Fruit fly (Drosophila melanogaster) whole organism, pupa: ENCODE measurements around the gene Dap160.

Experiments
- CG10348 ChIP-seq: fragments of 200-800 bp; sonication (Bioruptor generic); IDR thresholded peaks from 2 replicates; pipeline ENCODE4 v1.3.6; 2022; ENCODE audit warnings: missing biosample characterization, missing genetic modification characterization
- CG12605 ChIP-seq: fragments of 200-800 bp; sonication (Bioruptor generic); IDR thresholded peaks from 2 replicates; pipeline ENCODE4 v1.3.6; 2022; ENCODE audit warnings: missing biosample characterization, missing genetic modification characterization
- CG13204 ChIP-seq: fragments of 200-800 bp; sonication (Bioruptor generic); optimal IDR thresholded peaks from 2 replicates; lab custom pipeline; 2018; ENCODE audit warnings: missing biosample characterization, mild to moderate bottlenecking, missing genetic modification characterization, moderate library complexity
- CG14655 ChIP-seq: fragments of 200-800 bp; sonication (Bioruptor generic); optimal IDR thresholded peaks from 3 replicates; lab custom pipeline; 2017; ENCODE audit warnings: mild to moderate bottlenecking, missing biosample characterization, missing genetic modification reagents, missing genetic modification characterization
- CG15710 ChIP-seq: fragments of 200-800 bp; sonication (Bioruptor generic); optimal IDR thresholded peaks from 2 replicates; lab custom pipeline; 2018; ENCODE audit warnings: missing biosample characterization, mild to moderate bottlenecking, missing genetic modification characterization, moderate library complexity
- CG17806 ChIP-seq: fragments of 200-800 bp; sonication (Bioruptor generic); optimal IDR thresholded peaks from 2 replicates; lab custom pipeline; 2018; ENCODE audit warnings: missing biosample characterization, mild to moderate bottlenecking, missing genetic modification characterization, moderate library complexity
- CG32121 ChIP-seq: fragments of 200-800 bp; sonication (Bioruptor generic); IDR thresholded peaks from 2 replicates; pipeline ENCODE4 v1.3.6; 2022; ENCODE audit warnings: missing biosample characterization, missing genetic modification characterization
- CG34367 ChIP-seq: fragments of 200-800 bp; sonication (Bioruptor generic); optimal IDR thresholded peaks from 2 replicates; lab custom pipeline; 2018; ENCODE audit warnings: missing biosample characterization, mild to moderate bottlenecking, missing genetic modification characterization
- CG4496 ChIP-seq: fragments of 200-800 bp; sonication (Bioruptor generic); IDR thresholded peaks from 3 replicates; pipeline ENCODE4 v1.3.6; 2022; ENCODE audit warnings: missing biosample characterization, missing genetic modification characterization
- CG8159 ChIP-seq: fragments of 200-800 bp; sonication (Bioruptor generic); optimal IDR thresholded peaks from 3 replicates; lab custom pipeline; 2018; ENCODE audit warnings: missing biosample characterization, mild to moderate bottlenecking, missing genetic modification characterization, moderate library complexity
- CG8301 ChIP-seq: fragments of 200-800 bp; sonication (Bioruptor generic); optimal IDR thresholded peaks from 2 replicates; lab custom pipeline; 2018; ENCODE audit warnings: missing biosample characterization, mild to moderate bottlenecking, missing genetic modification characterization
- CG9948 ChIP-seq: fragments of 200-800 bp; sonication (Bioruptor generic); optimal IDR thresholded peaks from 2 replicates; lab custom pipeline; 2018; ENCODE audit warnings: missing biosample characterization, mild to moderate bottlenecking, missing genetic modification characterization, moderate library complexity
- D1 ChIP-seq: fragments of 200-800 bp; sonication (Bioruptor generic); optimal IDR thresholded peaks from 2 replicates; lab custom pipeline; 2018; ENCODE audit warnings: missing biosample characterization, mild to moderate bottlenecking, missing genetic modification characterization, moderate library complexity
- EcR ChIP-seq: fragments of 200-800 bp; sonication (Bioruptor generic); optimal IDR thresholded peaks from 3 replicates; lab custom pipeline; 2019; ENCODE audit warnings: missing biosample characterization, missing genetic modification characterization, mild to moderate bottlenecking, moderate library complexity, missing genetic modification reagents
- Ets98B ChIP-seq: fragments of 200-800 bp; sonication (Bioruptor generic); IDR thresholded peaks from 2 replicates; pipeline ENCODE4 v1.3.6; 2022; ENCODE audit warnings: missing biosample characterization, missing genetic modification characterization
- Pif1A ChIP-seq: fragments of 200-800 bp; sonication (Bioruptor generic); optimal IDR thresholded peaks from 3 replicates; lab custom pipeline; 2016; ENCODE audit warnings: missing biosample characterization, missing genetic modification characterization
- Pif1B ChIP-seq: fragments of 200-800 bp; sonication (Bioruptor generic); optimal IDR thresholded peaks from 3 replicates; lab custom pipeline; 2016; ENCODE audit warnings: missing biosample characterization, missing genetic modification characterization
- Snoo ChIP-seq: fragments of 200-800 bp; sonication (Bioruptor generic); optimal IDR thresholded peaks from 3 replicates; lab custom pipeline; 2017; ENCODE audit warnings: missing biosample characterization, mild to moderate bottlenecking, missing genetic modification characterization, inconsistent platforms
- fd96Ca ChIP-seq: fragments of 200-800 bp; sonication (Bioruptor generic); IDR thresholded peaks from 3 replicates; pipeline ENCODE4 v1.3.6; 2022; ENCODE audit warnings: missing biosample characterization, missing genetic modification characterization
- gl ChIP-seq: fragments of 200-800 bp; sonication (Bioruptor generic); optimal IDR thresholded peaks from 2 replicates; lab custom pipeline; 2018; ENCODE audit warnings: missing biosample characterization, mild to moderate bottlenecking, missing genetic modification characterization
- rn ChIP-seq: fragments of 200-800 bp; sonication (Bioruptor generic); IDR thresholded peaks from 2 replicates; pipeline ENCODE4 v1.3.6; 2022; ENCODE audit warnings: missing biosample characterization, missing genetic modification characterization

Gene Dap160

DNA sequence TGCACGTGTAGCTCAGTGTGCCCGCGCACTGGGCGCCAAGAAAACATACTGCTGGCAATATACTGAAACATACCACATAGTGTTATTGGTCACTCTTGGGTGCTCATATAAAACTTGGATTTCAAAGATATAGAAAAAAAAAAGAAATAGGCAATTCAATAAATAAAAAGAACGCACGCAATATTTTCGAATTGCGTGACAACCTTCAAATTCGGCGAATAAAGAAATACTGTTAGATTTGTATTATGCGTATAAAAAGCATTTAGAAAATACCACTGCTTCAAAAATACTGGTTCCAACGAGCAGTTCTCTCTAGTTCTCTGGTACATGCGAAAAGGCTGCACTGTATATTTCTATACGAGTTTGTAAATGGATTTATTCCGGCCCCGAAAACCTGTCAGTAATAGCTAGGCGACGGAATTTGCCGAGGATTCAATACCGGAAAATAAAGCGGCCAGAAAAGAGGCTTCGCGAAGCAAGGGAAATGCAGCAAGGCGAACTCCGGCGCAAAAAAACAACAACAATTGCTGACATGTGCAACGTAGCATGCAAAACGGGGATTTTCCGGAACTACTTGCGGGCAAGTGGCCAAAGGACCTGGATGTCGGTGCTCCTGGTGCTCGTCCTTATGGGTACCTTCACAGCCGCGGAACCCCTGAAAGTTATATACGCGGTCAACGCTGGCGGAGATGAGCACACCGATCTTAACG is 39.6 kb downstream of the Dap160 start, which contains the start of gene CG9257:
CG9257 (plus strand) TSS at position 345 of the 710 bp plus-strand sequence.
- no peak for TF ChIP-seq rn (GFP tag; lab: Robert Waterston, UW)
- TF ChIP-seq CG15710 (tag; lab: Kevin White, UChicago), result peak; percentile 3

dm6 chr2L:21097850-21098249 is 44.3 kb downstream of the Dap160 start:
- no peak for TF ChIP-seq CG4496 (GFP tag; lab: Robert Waterston, UW)
- no peak for TF ChIP-seq CG9948
- no peak for TF ChIP-seq Pif1B (GFP tag; lab: Kevin White, UChicago)
- TF ChIP-seq gl, result no peak
- TF ChIP-seq CG34367, result no peak
- TF ChIP-seq CG8159 (tag; lab: Kevin White, UChicago), result no peak

dm6 chr2L:21096448-21096994 is 45.6 kb downstream of the Dap160 start, which contains the start of gene CG34136:
Gene CG34136 (plus strand): TSS chr2L:21096922.
- TF ChIP-seq Pif1B (GFP tag; lab: Kevin White, UChicago) (peak; percentile 76), CG15710 (tag; lab: Kevin White, UChicago) (peak; percentile 29), CG32121 (GFP tag; lab: Robert Waterston, UW) (peak; percentile 78), fd96Ca (peak; percentile 81), EcR (GFP tag; lab: Kevin White, UChicago) (peak; percentile 9), CG8159 (tag; lab: Kevin White, UChicago) (peak; percentile 51), D1 (tag; lab: Kevin White, UChicago) (peak; percentile 40), Snoo (tag; lab: Kevin White, UChicago) (peak; percentile 33), rn (GFP tag; lab: Robert Waterston, UW) (peak; percentile 24; the same call in 1 of the 2 replicates), Pif1A (GFP tag; lab: Kevin White, UChicago) (peak; percentile 84), CG17806 (peak; percentile 51), Ets98B (peak; percentile 89), CG14655 (GFP tag; lab: Kevin White, UChicago) (peak; percentile 46), CG10348 (GFP tag; lab: Robert Waterston, UW) (no peak), gl (peak; percentile 78), CG13204 (GFP tag; lab: Kevin White, UChicago) (peak; percentile 66), CG4496 (GFP tag; lab: Robert Waterston, UW) (peak; percentile 94), CG12605 (GFP tag; lab: Robert Waterston, UW) (peak; percentile 90), CG8301 (tag; lab: Kevin White, UChicago) (peak; percentile 51), CG9948 (peak; percentile 27), CG34367 (peak; percentile 47)

- TF ChIP-seq CG9948, result no peak
- TF ChIP-seq Pif1B (GFP tag; lab: Kevin White, UChicago), result no peak
- TF ChIP-seq CG15710 (tag; lab: Kevin White, UChicago), result no peak
- TF ChIP-seq CG12605 (GFP tag; lab: Robert Waterston, UW), result no peak
- no peak for TF ChIP-seq CG8159 (tag; lab: Kevin White, UChicago)
- TF ChIP-seq EcR (GFP tag; lab: Kevin White, UChicago), result no peak
- TF ChIP-seq fd96Ca, result no peak
- TF ChIP-seq CG4496 (GFP tag; lab: Robert Waterston, UW), result no peak
- no peak for TF ChIP-seq D1 (tag; lab: Kevin White, UChicago)
- TF ChIP-seq rn (GFP tag; lab: Robert Waterston, UW), result no peak
- TF ChIP-seq CG17806, result no peak
- TF ChIP-seq Snoo (tag; lab: Kevin White, UChicago), result no peak
- TF ChIP-seq CG10348 (GFP tag; lab: Robert Waterston, UW), result no peak
- no peak for TF ChIP-seq CG34367
- no peak for TF ChIP-seq CG14655 (GFP tag; lab: Kevin White, UChicago)
- TF ChIP-seq gl, result no peak
- TF ChIP-seq Ets98B, result no peak
- no peak for TF ChIP-seq CG8301 (tag; lab: Kevin White, UChicago)
- no peak for TF ChIP-seq CG13204 (GFP tag; lab: Kevin White, UChicago)
- no peak for TF ChIP-seq Pif1A (GFP tag; lab: Kevin White, UChicago)
Observed at dm6 chr2L:21090958-21091357, 51.2 kb downstream of the Dap160 start, which contains the start of gene CG14397. Gene CG14397 (plus strand): TSS chr2L:21091227.

dm6 chr2L:21089075-21089474 is 53.1 kb downstream of the Dap160 start, which contains the start of gene CG9259:
Gene CG9259 (plus strand): TSS chr2L:21089375.
- TF ChIP-seq CG9948 (no peak), gl (no peak), CG8159 (tag; lab: Kevin White, UChicago) (no peak), CG17806 (no peak), CG10348 (GFP tag; lab: Robert Waterston, UW) (no peak), CG4496 (GFP tag; lab: Robert Waterston, UW) (no peak), rn (GFP tag; lab: Robert Waterston, UW) (no peak), CG14655 (GFP tag; lab: Kevin White, UChicago) (no peak), CG32121 (GFP tag; lab: Robert Waterston, UW) (no peak), D1 (tag; lab: Kevin White, UChicago) (no peak), CG8301 (tag; lab: Kevin White, UChicago) (no peak), CG15710 (tag; lab: Kevin White, UChicago) (no peak), Pif1A (GFP tag; lab: Kevin White, UChicago) (no peak), Pif1B (GFP tag; lab: Kevin White, UChicago) (no peak)
- TF ChIP-seq, all 21 proteins: peak for 0
